Worm (Caenorhabditis elegans): ENCODE data around the gene penr-1.

penr-1 gene

DNA sequence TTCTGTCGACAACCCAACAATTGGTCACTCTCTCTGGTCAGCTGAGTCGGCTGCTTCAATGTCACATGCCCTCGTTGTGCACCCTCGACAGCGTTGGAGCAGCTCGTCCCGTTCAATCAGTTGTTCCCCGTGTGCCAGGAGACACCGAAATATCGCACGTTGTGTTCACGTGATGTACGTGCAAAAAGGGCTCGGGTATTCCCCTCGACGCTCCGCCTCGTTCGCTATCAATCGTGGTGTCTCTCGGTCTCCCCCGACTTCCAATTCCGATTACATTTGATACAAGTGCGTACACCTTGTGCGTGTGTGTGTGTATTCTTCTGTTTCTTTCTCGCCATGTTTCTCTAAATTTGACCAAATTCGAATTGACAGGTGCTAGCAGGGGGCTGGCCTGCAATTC lies 2.2 kb downstream of the penr-1 start (continued):
- TF ChIP-seq somi-1 (GFP tag; optimal IDR thresholded peaks at IDR 0.05) (peak; percentile 81), ekl-4 (GFP tag; IDR thresholded peaks at IDR 0.05) (0 out of 2 replicates have a peak, but pooled peaks have one; percentile 44), egrh-3 (GFP tag; IDR thresholded peaks at IDR 0.05) (no peak), let-607 (tag; optimal IDR thresholded peaks at IDR 0.05) (peak in 1 of 2 experiments; percentile 18), snpc-1.1 (tag; optimal IDR thresholded peaks at IDR 0.05; ENCODE audit: insufficient read depth) (no peak), lin-35 (GFP tag; optimal IDR thresholded peaks at IDR 0.05) (no peak), ztf-3 (GFP tag; optimal IDR thresholded peaks at IDR 0.05) (no peak), nfya-1 (tag; optimal IDR thresholded peaks at IDR 0.05; ENCODE audit: borderline replicate concordance, insufficient read depth) (no peak), lsy-27 (tag; optimal IDR thresholded peaks at IDR 0.05; ENCODE audit: borderline replicate concordance, insufficient read depth) (no peak), Y67H2A.10 (GFP tag; conservative IDR thresholded peaks at IDR 0.05) (no peak), nfyb-1 (GFP tag; IDR thresholded peaks at IDR 0.05) (peak; percentile 86), athp-1 (tag; optimal IDR thresholded peaks at IDR 0.05) (no peak), nhr-80 (tag; optimal IDR thresholded peaks at IDR 0.05) (peak; percentile 87), lin-26 (GFP tag; IDR thresholded peaks at IDR 0.05) (peak; percentile 71), B0035.1 (tag; optimal IDR thresholded peaks at IDR 0.05) (no peak), aptf-2 (GFP tag; conservative IDR thresholded peaks at IDR 0.05) (no peak), mel-28 (tag; optimal IDR thresholded peaks at IDR 0.05; ENCODE audit: borderline replicate concordance) (no peak), F23B12.7 (tag; optimal IDR thresholded peaks at IDR 0.05; ENCODE audit: insufficient read depth) (no peak), rpc-1 (optimal IDR thresholded peaks at IDR 0.05) (no peak), rpc-1 (tag; optimal IDR thresholded peaks at IDR 0.05) (no peak), repo-1 (tag; optimal IDR thresholded peaks at IDR 0.05) (no peak), hmg-20 (GFP tag; IDR thresholded peaks at IDR 0.05) (no peak), C17E4.6 (GFP tag; IDR thresholded peaks at IDR 0.05) (no peak), ceh-58 (GFP tag; IDR thresholded peaks at IDR 0.05) (no peak), F10E7.11 (tag; optimal IDR thresholded peaks at IDR 0.05) (no peak), nhr-120 (GFP tag; IDR thresholded peaks at IDR 0.05) (no peak), egl-18 (GFP tag; IDR thresholded peaks at IDR 0.05) (no peak), sptf-2 (GFP tag; optimal IDR thresholded peaks at IDR 0.05) (no peak), tbp1 (GFP tag; optimal IDR thresholded peaks at IDR 0.05) (peak; percentile 39), atf-7 (tag; optimal IDR thresholded peaks at IDR 0.05) (peak; percentile 82), akir-1 (GFP tag; optimal IDR thresholded peaks at IDR 0.05) (no peak), bed-1 (GFP tag; IDR thresholded peaks at IDR 0.05) (no peak), nhr-179 (tag; optimal IDR thresholded peaks at IDR 0.05) (no peak), zim-3 (tag; optimal IDR thresholded peaks at IDR 0.05) (no peak), ztf-22 (GFP tag; optimal IDR thresholded peaks at IDR 0.05) (peak; percentile 91), chd-7 (tag; optimal IDR thresholded peaks at IDR 0.05) (peak; percentile 86), ccch-3 (GFP tag; optimal IDR thresholded peaks at IDR 0.05) (no peak), lag-1 (GFP tag; IDR thresholded peaks at IDR 0.05) (no peak), snpc-1.3 (tag; optimal IDR thresholded peaks at IDR 0.05; ENCODE audit: insufficient read depth) (no peak)

- TF ChIP-seq lsy-27 (tag; optimal IDR thresholded peaks at IDR 0.05; ENCODE audit: borderline replicate concordance, insufficient read depth) (no peak), pbrm-1 (GFP tag; IDR thresholded peaks at IDR 0.05) (no peak), nhr-179 (tag; optimal IDR thresholded peaks at IDR 0.05) (no peak), nhr-80 (tag; optimal IDR thresholded peaks at IDR 0.05) (no peak), Y79H2A.3 (GFP tag; conservative IDR thresholded peaks at IDR 0.05) (no peak), mxl-1 (tag; optimal IDR thresholded peaks at IDR 0.05) (no peak), tlf-1 (GFP tag; optimal IDR thresholded peaks at IDR 0.05) (no peak), ztf-18 (tag; optimal IDR thresholded peaks at IDR 0.05) (no peak), snpc-3.4 (tag; optimal IDR thresholded peaks at IDR 0.05) (no peak), hrde-1 (tag; optimal IDR thresholded peaks at IDR 0.05; ENCODE audit: borderline replicate concordance) (no peak), madf-10 (tag; optimal IDR thresholded peaks at IDR 0.05) (no peak), zfh-2 (GFP tag; conservative IDR thresholded peaks at IDR 0.05) (no peak), lin-40 (tag; optimal IDR thresholded peaks at IDR 0.05) (no peak)
Measured at ce11 chrV:5272034-5272433, 2.7 kb downstream of the penr-1 start.
